Fruit fly (Drosophila melanogaster) whole organism, prepupa: ENCODE data around the gene CG10650.

ENCODE experiments used
- Blimp-1 ChIP-seq: fragments of 200-800 bp; sonication (Bioruptor generic); optimal IDR thresholded peaks from 3 replicates; lab custom pipeline; 2017; ENCODE audit warnings: missing biosample characterization, missing genetic modification characterization, mild to moderate bottlenecking, moderate library complexity, missing genetic modification reagents
- CG10669 ChIP-seq: fragments of 200-800 bp; sonication (Bioruptor generic); optimal IDR thresholded peaks from 3 replicates; lab custom pipeline; 2018; ENCODE audit warnings: missing biosample characterization, mild to moderate bottlenecking, missing genetic modification characterization, moderate library complexity
- CG11294 ChIP-seq: fragments of 200-800 bp; sonication (Bioruptor generic); IDR thresholded peaks from 2 replicates; pipeline ENCODE4 v1.3.6; 2022; ENCODE audit warnings: missing biosample characterization, missing genetic modification characterization
- CG11762 ChIP-seq: fragments of 200-800 bp; sonication (Bioruptor generic); optimal IDR thresholded peaks from 3 replicates; lab custom pipeline; 2016; ENCODE audit warnings: missing biosample characterization, missing genetic modification characterization; ENCODE audit not compliant: insufficient read depth
- CG11902 ChIP-seq: fragments of 200-800 bp; sonication (Bioruptor generic); optimal IDR thresholded peaks from 3 replicates; lab custom pipeline; 2016; ENCODE audit warnings: missing biosample characterization, missing genetic modification characterization
- CG3032 ChIP-seq: fragments of 200-800 bp; optimal IDR thresholded peaks from 2 replicates; lab custom pipeline; 2019; ENCODE audit warnings: missing biosample characterization, mild to moderate bottlenecking, missing genetic modification characterization, moderate library complexity
- CG34406 ChIP-seq: fragments of 200-800 bp; sonication (Bioruptor generic); optimal IDR thresholded peaks from 3 replicates; lab custom pipeline; 2016; ENCODE audit warnings: missing biosample characterization, missing genetic modification characterization
- CG3919 ChIP-seq: fragments of 200-800 bp; sonication (Bioruptor generic); optimal IDR thresholded peaks from 3 replicates; lab custom pipeline; 2016; ENCODE audit warnings: missing biosample characterization, missing genetic modification characterization
- CG4318 ChIP-seq: fragments of 200-800 bp; sonication (Bioruptor generic); optimal IDR thresholded peaks from 3 replicates; lab custom pipeline; 2017; ENCODE audit warnings: missing biosample characterization, mild to moderate bottlenecking, missing genetic modification characterization
- CG6163 ChIP-seq: fragments of 200-800 bp; sonication (Bioruptor generic); IDR thresholded peaks from 3 replicates; pipeline ENCODE4 v1.3.6; 2022; ENCODE audit warnings: missing biosample characterization, missing genetic modification characterization
- CG6276 ChIP-seq: fragments of 200-800 bp; sonication (Bioruptor generic); optimal IDR thresholded peaks from 2 replicates; lab custom pipeline; 2017; ENCODE audit warnings: missing biosample characterization, mild to moderate bottlenecking, missing genetic modification characterization
- CG6792 ChIP-seq: fragments of 200-800 bp; sonication (Bioruptor generic); optimal IDR thresholded peaks from 3 replicates; lab custom pipeline; 2016; ENCODE audit warnings: missing biosample characterization, missing genetic modification characterization
- CG6854 ChIP-seq: fragments of 200-800 bp; sonication (Bioruptor generic); optimal IDR thresholded peaks from 2 replicates; lab custom pipeline; 2017; ENCODE audit warnings: missing biosample characterization, mild to moderate bottlenecking, missing genetic modification characterization
- CG7368 ChIP-seq: fragments of 200-800 bp; sonication (Bioruptor generic); optimal IDR thresholded peaks from 3 replicates; lab custom pipeline; 2016; ENCODE audit warnings: missing biosample characterization, missing genetic modification characterization
- CG8119 ChIP-seq: fragments of 200-800 bp; sonication (Bioruptor generic); IDR thresholded peaks from 3 replicates; pipeline ENCODE4 v1.3.6; 2022; ENCODE audit warnings: missing biosample characterization, missing genetic modification characterization
- CG8319 ChIP-seq: fragments of 200-800 bp; sonication (Bioruptor generic); optimal IDR thresholded peaks from 3 replicates; lab custom pipeline; 2016; ENCODE audit warnings: missing biosample characterization, missing genetic modification characterization
- CG8632 ChIP-seq: fragments of 200-800 bp; sonication (Bioruptor generic); optimal IDR thresholded peaks from 3 replicates; lab custom pipeline; 2016; ENCODE audit warnings: missing biosample characterization, missing genetic modification characterization
- Eip75B ChIP-seq: fragments of 200-800 bp; sonication (Bioruptor generic); optimal IDR thresholded peaks from 3 replicates; lab custom pipeline; 2016; ENCODE audit warnings: missing biosample characterization, missing genetic modification characterization
- Eip78C ChIP-seq: fragments of 200-800 bp; sonication (Bioruptor generic); peaks from one replicate; lab custom pipeline; 2016; ENCODE audit warnings: missing biosample characterization, missing genetic modification characterization
- Eip93F ChIP-seq: fragments of 200-800 bp; sonication (Bioruptor generic); optimal IDR thresholded peaks from 2 replicates; lab custom pipeline; 2016; ENCODE audit warnings: missing biosample characterization, mild to moderate bottlenecking, missing genetic modification characterization
- Ets96B ChIP-seq: fragments of 200-800 bp; optimal IDR thresholded peaks from 2 replicates; lab custom pipeline; 2019; ENCODE audit warnings: missing biosample characterization, mild to moderate bottlenecking, missing genetic modification characterization, moderate library complexity
- Gug ChIP-seq: fragments of 200-800 bp; sonication (Bioruptor generic); IDR thresholded peaks from 2 replicates; pipeline ENCODE4 v1.3.6; 2022; ENCODE audit warnings: missing biosample characterization, missing genetic modification characterization
- Hr39 ChIP-seq: fragments of 200-800 bp; sonication (Bioruptor generic); optimal IDR thresholded peaks from 2 replicates; lab custom pipeline; 2016; ENCODE audit warnings: missing biosample characterization, missing genetic modification characterization
- Hr4 ChIP-seq: fragments of 200-800 bp; sonication (Bioruptor generic); optimal IDR thresholded peaks from 3 replicates; lab custom pipeline; 2016; ENCODE audit warnings: missing biosample characterization, missing genetic modification characterization
- Lpt ChIP-seq: fragments of 200-800 bp; sonication (Bioruptor generic); optimal IDR thresholded peaks from 3 replicates; lab custom pipeline; 2016; ENCODE audit warnings: missing biosample characterization, missing genetic modification characterization
- Met ChIP-seq: fragments of 200-800 bp; sonication (Bioruptor generic); optimal IDR thresholded peaks from 3 replicates; lab custom pipeline; 2016; ENCODE audit warnings: missing biosample characterization, missing genetic modification characterization
- OdsH ChIP-seq: fragments of 200-800 bp; sonication (Bioruptor generic); optimal IDR thresholded peaks from 3 replicates; lab custom pipeline; 2016; ENCODE audit warnings: missing biosample characterization, missing genetic modification characterization
- Sox102F ChIP-seq: fragments of 200-800 bp; sonication (Bioruptor generic); optimal IDR thresholded peaks from 2 replicates; lab custom pipeline; 2016; ENCODE audit warnings: missing biosample characterization, mild to moderate bottlenecking, missing genetic modification characterization
- Sox14 ChIP-seq: fragments of 200-800 bp; sonication (Bioruptor generic); optimal IDR thresholded peaks from 3 replicates; lab custom pipeline; 2016; ENCODE audit warnings: missing biosample characterization, missing genetic modification characterization
- achi ChIP-seq: fragments of 200-800 bp; sonication (Bioruptor generic); optimal IDR thresholded peaks from 3 replicates; lab custom pipeline; 2016; ENCODE audit warnings: missing biosample characterization, missing genetic modification characterization
- acj6 ChIP-seq: fragments of 200-800 bp; sonication (Bioruptor generic); optimal IDR thresholded peaks from 3 replicates; lab custom pipeline; 2016; ENCODE audit warnings: missing biosample characterization, missing genetic modification characterization
- dac ChIP-seq: fragments of 200-800 bp; sonication (Bioruptor generic); optimal IDR thresholded peaks from 2 replicates; lab custom pipeline; 2017; ENCODE audit warnings: missing biosample characterization, mild to moderate bottlenecking, missing genetic modification characterization
- eg ChIP-seq: fragments of 200-800 bp; sonication (Bioruptor generic); IDR thresholded peaks from 3 replicates; pipeline ENCODE4 v1.3.6; 2022; ENCODE audit warnings: missing biosample characterization, missing genetic modification characterization
- fd59A ChIP-seq: fragments of 200-800 bp; sonication (Bioruptor generic); optimal IDR thresholded peaks from 2 replicates; lab custom pipeline; 2017; ENCODE audit warnings: missing biosample characterization, mild to moderate bottlenecking, missing genetic modification characterization, missing genetic modification reagents
- fd85E ChIP-seq: fragments of 200-800 bp; sonication (Bioruptor generic); optimal IDR thresholded peaks from 3 replicates; lab custom pipeline; 2016; ENCODE audit warnings: missing biosample characterization, missing genetic modification characterization
- fkh ChIP-seq: fragments of 200-800 bp; sonication (Bioruptor generic); optimal IDR thresholded peaks from 3 replicates; lab custom pipeline; 2017; ENCODE audit warnings: missing biosample characterization, mild to moderate bottlenecking, missing genetic modification characterization, moderate library complexity
- lz ChIP-seq: fragments of 200-800 bp; sonication (Bioruptor generic); optimal IDR thresholded peaks from 3 replicates; lab custom pipeline; 2016; ENCODE audit warnings: missing biosample characterization, missing genetic modification characterization
- net ChIP-seq: fragments of 200-800 bp; sonication (Bioruptor generic); optimal IDR thresholded peaks from 3 replicates; lab custom pipeline; 2016; ENCODE audit warnings: missing biosample characterization, missing genetic modification characterization
- pdm3 ChIP-seq: fragments of 200-800 bp; sonication (Bioruptor generic); optimal IDR thresholded peaks from 3 replicates; lab custom pipeline; 2016; ENCODE audit warnings: missing biosample characterization, missing genetic modification characterization
- salr ChIP-seq, 2 experiments: fragments of 200-800 bp; sonication (Bioruptor generic); optimal IDR thresholded peaks; 3 replicates each; lab custom pipeline; 2016 to 2018; ENCODE audit warnings: missing biosample characterization in 2 of 2, missing genetic modification characterization in 2 of 2, mild to moderate bottlenecking in 1 of 2
- spab ChIP-seq: fragments of 200-800 bp; sonication (Bioruptor generic); optimal IDR thresholded peaks from 2 replicates; lab custom pipeline; 2017; ENCODE audit warnings: missing biosample characterization, mild to moderate bottlenecking, missing genetic modification characterization, missing genetic modification reagents
- ss ChIP-seq, 2 experiments: fragments of 200-800 bp; sonication (Bioruptor generic); optimal IDR thresholded peaks; 2 replicates in 1 of 2; 3 replicates in 1 of 2; lab custom pipeline; 2017 to 2018; ENCODE audit warnings: mild to moderate bottlenecking in 2 of 2, missing biosample characterization in 2 of 2, missing genetic modification characterization in 2 of 2, moderate library complexity in 1 of 2
- svp ChIP-seq: fragments of 200-800 bp; sonication (Bioruptor generic); peaks from one replicate; lab custom pipeline; 2016; ENCODE audit warnings: missing biosample characterization, missing genetic modification characterization
- topi ChIP-seq: fragments of 200-800 bp; sonication (Bioruptor generic); optimal IDR thresholded peaks from 3 replicates; lab custom pipeline; 2016; ENCODE audit warnings: missing biosample characterization, missing genetic modification characterization

The CG10650 gene

dm6 chr2L:19011895-19012645 lies 16.3 kb upstream of the CG10650 start (continued):
- peak; percentile 44 to 72 for TF ChIP-seq ss (GFP tag; optimal IDR thresholded peaks at IDR 0.05; lab: Kevin White, UChicago)
- TF ChIP-seq CG11294 (GFP tag; lab: Robert Waterston, UW): peak; percentile 71; the same call in 1 of the 2 replicates
- no peak for TF ChIP-seq CG6854 (GFP tag; lab: Kevin White, UChicago)
- TF ChIP-seq Ets96B: peak; percentile 78
- no peak for TF ChIP-seq fd85E
- peak; percentile 80 for TF ChIP-seq CG6163
- TF ChIP-seq acj6: peak; percentile 70
- TF ChIP-seq dac (GFP tag; lab: Kevin White, UChicago): no peak
- TF ChIP-seq CG6276: peak; percentile 57
- no peak for TF ChIP-seq Blimp-1 (GFP tag; lab: Kevin White, UChicago)
- TF ChIP-seq CG8319 (GFP tag; lab: Kevin White, UChicago): peak; percentile 51
- peak; percentile 78 for TF ChIP-seq eg (GFP tag; lab: Robert Waterston, UW)
- TF ChIP-seq OdsH (GFP tag; lab: Kevin White, UChicago): peak; percentile 74
- peak; percentile 73 for TF ChIP-seq Eip75B (GFP tag; lab: Kevin White, UChicago)
- peak; percentile 70 for TF ChIP-seq CG8119
- TF ChIP-seq CG3032 (tag; lab: Kevin White, UChicago): peak; percentile 76
- peak; percentile 74 for TF ChIP-seq Gug
- TF ChIP-seq Eip93F: no peak
- peak; percentile 67 for TF ChIP-seq net
- peak; percentile 74 for TF ChIP-seq Met (GFP tag; lab: Kevin White, UChicago)
- peak; percentile 66 for TF ChIP-seq CG11902 (GFP tag; lab: Kevin White, UChicago)
- TF ChIP-seq salr (GFP tag; optimal IDR thresholded peaks at IDR 0.05; lab: Kevin White, UChicago): peak; percentile 51 to 62
- TF ChIP-seq, all 60 proteins: peak for 53

dm6 chr2L:19010566-19010965 lies 14.8 kb upstream of the CG10650 start, which contains the start of gene robl37BC:
Gene robl37BC, plus strand, starts transcription at chr2L:19010866.
- no peak for TF ChIP-seq Eip78C (GFP tag; lab: Kevin White, UChicago)
- TF ChIP-seq topi (GFP tag; lab: Kevin White, UChicago): no peak
- no peak for TF ChIP-seq Blimp-1 (GFP tag; lab: Kevin White, UChicago)
- no peak for TF ChIP-seq achi (GFP tag; lab: Kevin White, UChicago)
- TF ChIP-seq acj6: no peak
- no peak for TF ChIP-seq Sox14 (GFP tag; lab: Kevin White, UChicago)
- no peak for TF ChIP-seq spab (GFP tag; lab: Kevin White, UChicago)
- TF ChIP-seq CG11902 (GFP tag; lab: Kevin White, UChicago): no peak
- no peak for TF ChIP-seq CG6792 (GFP tag; lab: Kevin White, UChicago)
- no peak for TF ChIP-seq CG4318 (GFP tag; lab: Kevin White, UChicago)
- TF ChIP-seq CG3919 (GFP tag; lab: Kevin White, UChicago): no peak
- TF ChIP-seq pdm3: no peak
- TF ChIP-seq Lpt (GFP tag; lab: Kevin White, UChicago): no peak
- no peak for TF ChIP-seq CG10669
- TF ChIP-seq Sox102F (GFP tag; lab: Kevin White, UChicago): no peak
- no peak for TF ChIP-seq dac (GFP tag; lab: Kevin White, UChicago)
- no peak for TF ChIP-seq Ets96B
- no peak for TF ChIP-seq Eip93F
- no peak for TF ChIP-seq CG6854 (GFP tag; lab: Kevin White, UChicago)
- TF ChIP-seq, all 60 proteins: peak for 0

- TF ChIP-seq fd59A (GFP tag; lab: Kevin White, UChicago) (no peak), CG7368 (GFP tag; lab: Kevin White, UChicago) (no peak), CG8632 (GFP tag; lab: Kevin White, UChicago) (no peak), net (no peak), acj6 (no peak), svp (no peak), Lpt (GFP tag; lab: Kevin White, UChicago) (no peak), eg (GFP tag; lab: Robert Waterston, UW) (no peak), Hr39 (GFP tag; lab: Kevin White, UChicago) (no peak), Hr4 (GFP tag; lab: Kevin White, UChicago) (no peak), CG11762 (no peak), CG34406 (GFP tag; lab: Kevin White, UChicago) (no peak), Eip93F (no peak), lz (no peak), fkh (GFP tag; lab: Kevin White, UChicago) (no peak), CG6792 (GFP tag; lab: Kevin White, UChicago) (no peak), Gug (no peak)
- TF ChIP-seq, all 60 proteins: peak for 0
These were observed 14.3 kb upstream of the CG10650 start for dm6 chr2L:19010037-19010436.
